Worm (Caenorhabditis elegans): ENCODE results near the gene zyg-1.

The zyg-1 gene

ce11 chrII:5660736-5661734, 11.5 kb downstream of the zyg-1 start, which contains the start of the genes ift-43 and mdt-26 (continued):
- TF ChIP-seq cebp-1 (GFP tag; IDR thresholded peaks at IDR 0.05) (peak; percentile 77), cebp-1 (tag; optimal IDR thresholded peaks at IDR 0.05) (peak; percentile 80), pha-4 (tag; optimal IDR thresholded peaks at IDR 0.05) (no peak), lag-1 (GFP tag; IDR thresholded peaks at IDR 0.05) (no peak), madf-3 (GFP tag; IDR thresholded peaks at IDR 0.05) (peak; percentile 93), repo-1 (tag; optimal IDR thresholded peaks at IDR 0.05) (peak; percentile 65), dox-1 (GFP tag; IDR thresholded peaks at IDR 0.05) (peak; percentile 87), mel-28 (tag; optimal IDR thresholded peaks at IDR 0.05; ENCODE audit: borderline replicate concordance) (peak; percentile 11), gei-17 (GFP tag; optimal IDR thresholded peaks at IDR 0.05) (peak; percentile 56), F23B12.7 (tag; optimal IDR thresholded peaks at IDR 0.05; ENCODE audit: insufficient read depth) (peak; percentile 85), hlh-26 (GFP tag; conservative IDR thresholded peaks at IDR 0.05) (no peak), mes-4 (tag; optimal IDR thresholded peaks at IDR 0.05) (no peak), B0261.1 (tag; optimal IDR thresholded peaks at IDR 0.05) (no peak), attf-6 (GFP tag; IDR thresholded peaks at IDR 0.05) (no peak), F57A8.1 (GFP tag; optimal IDR thresholded peaks at IDR 0.05) (peak; percentile 80), tlf-1 (GFP tag; optimal IDR thresholded peaks at IDR 0.05) (no peak), hrde-1 (tag; optimal IDR thresholded peaks at IDR 0.05; ENCODE audit: borderline replicate concordance) (no peak), lin-54 (GFP tag; optimal IDR thresholded peaks at IDR 0.05) (peak; percentile 67), B0035.1 (tag; optimal IDR thresholded peaks at IDR 0.05) (no peak), ama-1 (optimal IDR thresholded peaks at IDR 0.05) (peak; percentile 99), ama-1 (GFP tag; optimal IDR thresholded peaks at IDR 0.05) (peak in 1 of 2 experiments; percentile 61), ets-4 (GFP tag; optimal IDR thresholded peaks at IDR 0.05) (peak; percentile 49), lir-1 (GFP tag; conservative IDR thresholded peaks at IDR 0.05) (peak; percentile 48; the same call in 1 of the 2 replicates), nhr-27 (tag; optimal IDR thresholded peaks at IDR 0.05) (no peak), F57C9.4 (tag; optimal IDR thresholded peaks at IDR 0.05) (peak; percentile 37), snpc-1.1 (tag; optimal IDR thresholded peaks at IDR 0.05; ENCODE audit: insufficient read depth) (no peak), ekl-4 (GFP tag; IDR thresholded peaks at IDR 0.05) (peak; percentile 83), dpl-1 (GFP tag; optimal IDR thresholded peaks at IDR 0.05) (peak; percentile 40), ztf-28 (GFP tag; IDR thresholded peaks at IDR 0.05) (peak; percentile 88), let-526 (GFP tag; IDR thresholded peaks at IDR 0.05) (peak; percentile 90), ceh-27 (GFP tag; optimal IDR thresholded peaks at IDR 0.05) (peak; percentile 84), lin-26 (GFP tag; IDR thresholded peaks at IDR 0.05) (peak; percentile 61), hmg-20 (GFP tag; IDR thresholded peaks at IDR 0.05) (peak; percentile 10; the same call in 1 of the 2 replicates), lsl-1 (GFP tag; optimal IDR thresholded peaks at IDR 0.05) (peak; percentile 64), tbp1 (GFP tag; optimal IDR thresholded peaks at IDR 0.05) (peak; percentile 76), madf-8 (GFP tag; conservative IDR thresholded peaks at IDR 0.05) (peak; percentile 10)

ce11 chrII:5661735-5662177, 12.2 kb downstream of the zyg-1 start:
- TF ChIP-seq ztf-28 (GFP tag; IDR thresholded peaks at IDR 0.05): peak; percentile 93
- peak; percentile 88 for TF ChIP-seq cebp-1 (GFP tag; IDR thresholded peaks at IDR 0.05)
- TF ChIP-seq cebp-1 (tag; optimal IDR thresholded peaks at IDR 0.05): peak; percentile 90
- peak; percentile 97 for TF ChIP-seq Y53G8AR.9 (GFP tag; conservative IDR thresholded peaks at IDR 0.05)
- peak; percentile 85 for TF ChIP-seq lin-26 (GFP tag; IDR thresholded peaks at IDR 0.05)
- TF ChIP-seq ceh-58 (GFP tag; IDR thresholded peaks at IDR 0.05): peak; percentile 97
- peak; percentile 72; the same call in 1 of the 2 replicates for TF ChIP-seq bed-2 (GFP tag; IDR thresholded peaks at IDR 0.05)
- peak; percentile 48 for TF ChIP-seq unc-62 (GFP tag; optimal IDR thresholded peaks at IDR 0.05)
- peak; percentile 85 for TF ChIP-seq Y67H2A.10 (GFP tag; conservative IDR thresholded peaks at IDR 0.05)
- TF ChIP-seq ztf-25 (GFP tag; IDR thresholded peaks at IDR 0.05): peak; percentile 95; the same call in 1 of the 2 replicates
- TF ChIP-seq T07F8.4 (tag; optimal IDR thresholded peaks at IDR 0.05): no peak
- peak; percentile 91 for TF ChIP-seq hmg-20 (GFP tag; IDR thresholded peaks at IDR 0.05)
- peak; percentile 94 for TF ChIP-seq ceh-40 (GFP tag; IDR thresholded peaks at IDR 0.05)
- peak; percentile 98 for TF ChIP-seq B0336.3 (GFP tag; IDR thresholded peaks at IDR 0.05)
- TF ChIP-seq let-607 (tag; optimal IDR thresholded peaks at IDR 0.05): peak; percentile 82 to 88
- TF ChIP-seq pha-4 (tag; optimal IDR thresholded peaks at IDR 0.05): no peak

All from whole organism, young adult.